Fruit fly (Drosophila melanogaster): Measurements from ENCODE around the gene CG2116.

DNA sequence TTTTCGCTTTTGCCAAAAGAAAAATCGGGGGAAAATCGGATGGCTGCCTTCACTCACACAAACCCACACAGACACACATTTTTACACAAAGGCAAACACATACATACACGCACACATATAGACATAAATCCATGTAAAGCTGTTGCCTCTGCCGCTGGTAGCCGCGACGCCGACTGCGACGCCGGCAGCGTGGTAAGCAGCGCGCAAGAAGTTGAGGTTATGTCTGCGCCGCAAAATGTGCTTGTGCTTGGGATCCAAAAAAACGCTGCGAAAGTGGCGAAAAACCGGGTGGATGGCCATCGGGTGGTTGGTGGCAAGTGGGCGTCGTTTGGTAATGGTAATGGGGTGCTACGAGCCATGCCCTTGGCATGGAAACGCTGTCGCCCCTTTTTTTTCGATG is 50.2 kb downstream of the CG2116 start:
- TF ChIP-seq toe (GFP tag; optimal IDR thresholded peaks at IDR 0.05) (no peak), CG1620 (GFP tag; optimal IDR thresholded peaks at IDR 0.05) (no peak), pad (GFP tag; optimal IDR thresholded peaks at IDR 0.05) (no peak), kay (GFP tag; ENCODE audit: borderline replicate concordance) (no peak), CG7045 (GFP tag; optimal IDR thresholded peaks at IDR 0.05) (no peak), CG7101 (tag; optimal IDR thresholded peaks at IDR 0.05) (no peak), Crg-1 (GFP tag; optimal IDR thresholded peaks at IDR 0.05) (no peak), cnc (optimal IDR thresholded peaks at IDR 0.05) (no peak), Clk (GFP tag; optimal IDR thresholded peaks at IDR 0.05) (no peak)

Data from whole organism, adult.